Fruit fly (Drosophila melanogaster): ENCODE data around the gene Fer1.

Gene Fer1

dm6 chr3R:7144245-7144904 is 8.4 kb downstream of the Fer1 start, which contains the start of the genes CG14610 and CG2656 (continued):
- TF ChIP-seq CG6791 (GFP tag; IDR thresholded peaks at IDR 0.05; ENCODE audit: partially characterized antibody) (no peak), HLH4C (GFP tag; IDR thresholded peaks at IDR 0.05; ENCODE audit: partially characterized antibody) (0 out of 3 replicates have a peak, but pooled peaks have one; percentile 34), CG7271 (tag; optimal IDR thresholded peaks at IDR 0.05) (no peak), luna (GFP tag; optimal IDR thresholded peaks at IDR 0.05) (peak; percentile 1), slbo (GFP tag; IDR thresholded peaks at IDR 0.05) (peak; percentile 89), gro (GFP tag; optimal IDR thresholded peaks at IDR 0.05) (peak; percentile 85), crol (GFP tag; IDR thresholded peaks at IDR 0.05) (no peak), cas (GFP tag; IDR thresholded peaks at IDR 0.05) (0 out of 2 replicates have a peak, but pooled peaks have one; percentile 36), Dref (GFP tag; IDR thresholded peaks at IDR 0.05) (peak; percentile 50; the same call in 1 of the 2 replicates), shn (GFP tag; optimal IDR thresholded peaks at IDR 0.05) (peak; percentile 82), CG8924 (tag; optimal IDR thresholded peaks at IDR 0.05) (peak; percentile 42), knrl (GFP tag; IDR thresholded peaks at IDR 0.05; ENCODE audit: partially characterized antibody) (peak; percentile 51; the same call in 2 of the 3 replicates), Rfx (GFP tag; IDR thresholded peaks at IDR 0.05) (peak; percentile 85), CG9817 (tag; optimal IDR thresholded peaks at IDR 0.05) (peak; percentile 53), CG9609 (GFP tag; optimal IDR thresholded peaks at IDR 0.05) (peak; percentile 86), CG9932 (GFP tag; IDR thresholded peaks at IDR 0.05) (peak; percentile 86), D (optimal IDR thresholded peaks at IDR 0.05) (no peak), D (GFP tag; optimal IDR thresholded peaks at IDR 0.05) (peak; percentile 10), sna (GFP tag; IDR thresholded peaks at IDR 0.05; ENCODE audit: partially characterized antibody) (peak; percentile 64), fu2 (GFP tag; optimal IDR thresholded peaks at IDR 0.05) (peak; percentile 81), CG11247 (GFP tag; IDR thresholded peaks at IDR 0.05) (peak; percentile 64), tx (GFP tag; optimal IDR thresholded peaks at IDR 0.05) (peak; percentile 81), otp (GFP tag; IDR thresholded peaks at IDR 0.05) (0 out of 3 replicates have a peak, but pooled peaks have one; percentile 34), Mes4 (GFP tag; optimal IDR thresholded peaks at IDR 0.05) (peak; percentile 67), bab2 (GFP tag; optimal IDR thresholded peaks at IDR 0.05) (peak; percentile 90), CG4282 (GFP tag; optimal IDR thresholded peaks at IDR 0.05) (peak; percentile 76), org-1 (GFP tag; optimal IDR thresholded peaks at IDR 0.05) (peak; percentile 43), CG8478 (optimal IDR thresholded peaks at IDR 0.05) (no peak), sd (tag; optimal IDR thresholded peaks at IDR 0.05) (peak; percentile 96), Atf3 (GFP tag; optimal IDR thresholded peaks at IDR 0.05) (peak; percentile 58), bbx (GFP tag; IDR thresholded peaks at IDR 0.05; ENCODE audit: partially characterized antibody) (peak; percentile 75), CG9727 (GFP tag; optimal IDR thresholded peaks at IDR 0.05) (peak; percentile 45), Spps (tag; optimal IDR thresholded peaks at IDR 0.05) (peak; percentile 14), CG17361 (GFP tag; IDR thresholded peaks at IDR 0.05) (no peak), Med (GFP tag) (peak; percentile 98), br (optimal IDR thresholded peaks at IDR 0.05) (no peak), Nf-YA (GFP tag; IDR thresholded peaks at IDR 0.05) (peak; percentile 25; the same call in 1 of the 2 replicates), dmrt99B (tag; optimal IDR thresholded peaks at IDR 0.05) (no peak), Lim3 (GFP tag; IDR thresholded peaks at IDR 0.05) (no peak), lmd (GFP tag; IDR thresholded peaks at IDR 0.05) (peak; percentile 53; the same call in 1 of the 2 replicates), CG13775 (GFP tag; optimal IDR thresholded peaks at IDR 0.05) (peak; percentile 43), CG17802 (tag; optimal IDR thresholded peaks at IDR 0.05) (peak; percentile 26), lilli (GFP tag; optimal IDR thresholded peaks at IDR 0.05) (peak; percentile 91), jigr1 (GFP tag; IDR thresholded peaks at IDR 0.05) (no peak), chm (GFP tag; IDR thresholded peaks at IDR 0.05) (peak; percentile 47; the same call in 1 of the 2 replicates), gem (tag; optimal IDR thresholded peaks at IDR 0.05) (peak; percentile 70), fru (optimal IDR thresholded peaks at IDR 0.05) (no peak), CG4730 (GFP tag; IDR thresholded peaks at IDR 0.05) (no peak), Ravus (GFP tag; IDR thresholded peaks at IDR 0.05) (no peak), hth (optimal IDR thresholded peaks at IDR 0.05) (no peak), CG17829 (tag; optimal IDR thresholded peaks at IDR 0.05) (peak; percentile 73), ro (GFP tag; IDR thresholded peaks at IDR 0.05) (no peak)

All from whole organism, embryonic.